Worm (Caenorhabditis elegans) whole organism, L2 larva: ENCODE measurements around the gene F33G12.6.
A peak's percentile ranks its signal among the peaks of the same experiment; 100 is the strongest.

Experiments
- C34F6.9 ChIP-seq: fragments of 150-350 bp; optimal IDR thresholded peaks from 2 replicates; lab custom pipeline; 2014; ENCODE audit warnings: missing biosample characterization, missing genetic modification characterization
- F13H6.1 ChIP-seq: sonication (generic microtip); optimal IDR thresholded peaks from 2 replicates; lab custom pipeline; 2016; ENCODE audit warnings: missing genetic modification characterization, missing compliant biosample characterization
- R02D3.7 ChIP-seq: fragments of 150-350 bp; optimal IDR thresholded peaks from 2 replicates; lab custom pipeline; 2014; ENCODE audit warnings: missing biosample characterization, missing genetic modification characterization
- Y55F3AM.14 ChIP-seq: fragments of 200-800 bp; sonication (Bioruptor generic); optimal IDR thresholded peaks from 2 replicates; lab custom pipeline; 2018; ENCODE audit warnings: mild to moderate bottlenecking, missing genetic modification characterization, missing compliant biosample characterization
- ZK546.5 ChIP-seq: sonication (generic microtip); optimal IDR thresholded peaks from 2 replicates; lab custom pipeline; 2017; ENCODE audit warnings: missing biosample characterization, missing genetic modification characterization
- alr-1 ChIP-seq: fragments of 150-350 bp; optimal IDR thresholded peaks from 2 replicates; lab custom pipeline; 2014; ENCODE audit warnings: missing biosample characterization, missing genetic modification characterization
- aly-2 ChIP-seq: fragments of 150-350 bp; optimal IDR thresholded peaks from 2 replicates; lab custom pipeline; 2014; ENCODE audit warnings: missing biosample characterization, missing genetic modification characterization
- ama-1 ChIP-seq: fragments of 150-350 bp; optimal IDR thresholded peaks from 2 replicates; lab custom pipeline; 2018; ENCODE audit warnings: inconsistent platforms
- blmp-1 ChIP-seq: sonication (generic microtip); optimal IDR thresholded peaks from 2 replicates; lab custom pipeline; 2017; ENCODE audit warnings: missing genetic modification characterization, mild to moderate bottlenecking, missing compliant biosample characterization, antibody characterized with exemption, moderate library complexity; ENCODE audit not compliant: insufficient read depth
- ceh-16 ChIP-seq: fragments of 150-350 bp; optimal IDR thresholded peaks from 2 replicates; lab custom pipeline; 2014; ENCODE audit warnings: missing biosample characterization, missing genetic modification characterization
- ceh-82 ChIP-seq: fragments of 150-350 bp; optimal IDR thresholded peaks from 2 replicates; lab custom pipeline; 2014; ENCODE audit warnings: missing biosample characterization, missing genetic modification characterization
- crh-2 ChIP-seq: sonication (generic microtip); optimal IDR thresholded peaks from 2 replicates; lab custom pipeline; 2017; ENCODE audit warnings: missing biosample characterization, missing genetic modification characterization
- dmd-4 ChIP-seq: sonication (generic microtip); optimal IDR thresholded peaks from 2 replicates; lab custom pipeline; 2017; ENCODE audit warnings: missing biosample characterization, missing genetic modification characterization
- egl-27 ChIP-seq: sonication (generic microtip); optimal IDR thresholded peaks from 3 replicates; lab custom pipeline; 2017; ENCODE audit warnings: missing biosample characterization, missing genetic modification reagents, missing genetic modification characterization
- elt-1 ChIP-seq: fragments of 150-350 bp; optimal IDR thresholded peaks from 2 replicates; lab custom pipeline; 2014; ENCODE audit warnings: missing biosample characterization, missing genetic modification characterization
- elt-3 ChIP-seq: sonication (generic microtip); optimal IDR thresholded peaks from 2 replicates; lab custom pipeline; 2017; ENCODE audit warnings: missing biosample characterization, missing genetic modification characterization
- fos-1 ChIP-seq: fragments of 150-350 bp; optimal IDR thresholded peaks from 2 replicates; lab custom pipeline; 2014; ENCODE audit warnings: missing biosample characterization, missing genetic modification characterization
- gmeb-1 ChIP-seq: fragments of 150-350 bp; optimal IDR thresholded peaks from 2 replicates; lab custom pipeline; 2014; ENCODE audit warnings: missing biosample characterization, missing genetic modification characterization
- lin-11 ChIP-seq: fragments of 150-350 bp; sonication (generic microtip); optimal IDR thresholded peaks from 2 replicates; lab custom pipeline; 2014; ENCODE audit warnings: missing biosample characterization, missing genetic modification characterization, inconsistent platforms, mixed read lengths
- lin-13 ChIP-seq: fragments of 150-350 bp; optimal IDR thresholded peaks from 2 replicates; lab custom pipeline; 2014; ENCODE audit warnings: missing biosample characterization, missing genetic modification reagents, missing genetic modification characterization
- lin-39 ChIP-seq: fragments of 150-350 bp; optimal IDR thresholded peaks from 2 replicates; lab custom pipeline; 2014; ENCODE audit warnings: missing biosample characterization, missing genetic modification reagents, missing genetic modification characterization
- lsy-2 ChIP-seq, 2 experiments: fragments of 150-350 bp in 1 of 2; sonication (generic microtip) in 1 of 2; optimal IDR thresholded peaks; 2 replicates each; lab custom pipeline; 2014 to 2017; ENCODE audit warnings: missing biosample characterization in 2 of 2, missing genetic modification characterization in 2 of 2
- mab-5 ChIP-seq: fragments of 150-350 bp; optimal IDR thresholded peaks from 2 replicates; lab custom pipeline; 2014; ENCODE audit warnings: missing biosample characterization, missing genetic modification characterization
- mbf-1 ChIP-seq: sonication (generic microtip); optimal IDR thresholded peaks from 2 replicates; lab custom pipeline; 2017; ENCODE audit warnings: missing biosample characterization, missing genetic modification characterization
- mdl-1 ChIP-seq, 2 experiments: fragments of 150-350 bp in 1 of 2; sonication (generic microtip) in 1 of 2; optimal IDR thresholded peaks; 2 replicates each; lab custom pipeline; 2017; ENCODE audit warnings: missing biosample characterization in 2 of 2, missing genetic modification characterization in 2 of 2
- nhr-10 ChIP-seq: sonication (generic microtip); optimal IDR thresholded peaks from 2 replicates; lab custom pipeline; 2017; ENCODE audit warnings: missing biosample characterization, missing genetic modification characterization
- nhr-11 ChIP-seq: fragments of 150-350 bp; optimal IDR thresholded peaks from 2 replicates; lab custom pipeline; 2014; ENCODE audit warnings: missing biosample characterization, missing genetic modification characterization
- nhr-12 ChIP-seq: fragments of 150-350 bp; optimal IDR thresholded peaks from 2 replicates; lab custom pipeline; 2014; ENCODE audit warnings: missing biosample characterization, missing genetic modification characterization
- nhr-129 ChIP-seq: fragments of 150-350 bp; optimal IDR thresholded peaks from 2 replicates; lab custom pipeline; 2014; ENCODE audit warnings: missing biosample characterization, missing genetic modification characterization
- nhr-21 ChIP-seq: fragments of 150-350 bp; optimal IDR thresholded peaks from 2 replicates; lab custom pipeline; 2014; ENCODE audit warnings: missing biosample characterization, missing genetic modification characterization
- nhr-23 ChIP-seq: fragments of 150-350 bp; optimal IDR thresholded peaks from 2 replicates; lab custom pipeline; 2014; ENCODE audit warnings: missing biosample characterization, missing genetic modification reagents, missing genetic modification characterization
- nhr-237 ChIP-seq: fragments of 150-350 bp; optimal IDR thresholded peaks from 2 replicates; lab custom pipeline; 2014; ENCODE audit warnings: missing biosample characterization, missing genetic modification characterization
- nhr-25 ChIP-seq: fragments of 150-350 bp; sonication (generic microtip); optimal IDR thresholded peaks from 3 replicates; lab custom pipeline; 2014; ENCODE audit warnings: missing biosample characterization, missing genetic modification characterization
- nhr-6 ChIP-seq: fragments of 150-350 bp; optimal IDR thresholded peaks from 2 replicates; lab custom pipeline; 2014; ENCODE audit warnings: missing biosample characterization, missing genetic modification characterization
- nhr-77 ChIP-seq: fragments of 150-350 bp; optimal IDR thresholded peaks from 2 replicates; lab custom pipeline; 2014; ENCODE audit warnings: missing biosample characterization, missing genetic modification characterization
- peb-1 ChIP-seq: fragments of 150-350 bp; optimal IDR thresholded peaks from 2 replicates; lab custom pipeline; 2014; ENCODE audit warnings: missing biosample characterization, missing genetic modification characterization
- sem-4 ChIP-seq: fragments of 150-350 bp; optimal IDR thresholded peaks from 2 replicates; lab custom pipeline; 2014; ENCODE audit warnings: missing biosample characterization, missing genetic modification reagents, missing genetic modification characterization
- skn-1 ChIP-seq: sonication (generic microtip); optimal IDR thresholded peaks from 2 replicates; lab custom pipeline; 2017; ENCODE audit warnings: missing biosample characterization, missing genetic modification characterization
- sma-3 ChIP-seq: sonication (generic microtip); optimal IDR thresholded peaks from 2 replicates; lab custom pipeline; 2016; ENCODE audit warnings: missing genetic modification reagents, missing genetic modification characterization, missing compliant biosample characterization
- sma-9 ChIP-seq, 2 experiments: fragments of 150-350 bp in 1 of 2; sonication (generic microtip) in 1 of 2; optimal IDR thresholded peaks; 2 replicates each; lab custom pipeline; 2014 to 2016; ENCODE audit warnings: missing genetic modification characterization in 2 of 2, mild to moderate bottlenecking in 1 of 2, missing biosample characterization in 1 of 2, missing compliant biosample characterization in 1 of 2, missing genetic modification reagents in 1 of 2, moderate library complexity in 1 of 2
- snpc-4 ChIP-seq: fragments of 150-350 bp; optimal IDR thresholded peaks from 2 replicates; lab custom pipeline; 2014; ENCODE audit warnings: missing biosample characterization, missing genetic modification characterization
- unc-39 ChIP-seq: fragments of 150-350 bp; optimal IDR thresholded peaks from 2 replicates; lab custom pipeline; 2014; ENCODE audit warnings: missing biosample characterization, missing genetic modification characterization
- unc-55 ChIP-seq: fragments of 150-350 bp; sonication (generic microtip); optimal IDR thresholded peaks from 3 replicates; lab custom pipeline; 2014; ENCODE audit warnings: missing biosample characterization, missing genetic modification reagents, missing genetic modification characterization
- unc-62 ChIP-seq: fragments of 150-350 bp; optimal IDR thresholded peaks from 2 replicates; lab custom pipeline; 2014; ENCODE audit warnings: missing biosample characterization, missing genetic modification reagents, missing genetic modification characterization
- zag-1 ChIP-seq: fragments of 150-350 bp; optimal IDR thresholded peaks from 2 replicates; lab custom pipeline; 2014; ENCODE audit warnings: missing biosample characterization, missing genetic modification characterization
- ztf-1 ChIP-seq: fragments of 200-800 bp; sonication (Bioruptor generic); conservative IDR thresholded peaks from 2 replicates; pipeline ENCODE4 v1.3.6; 2022; ENCODE audit warnings: missing genetic modification characterization, missing compliant biosample characterization
- ztf-11 ChIP-seq: sonication (generic microtip); optimal IDR thresholded peaks from 2 replicates; lab custom pipeline; 2017; ENCODE audit warnings: missing biosample characterization, missing genetic modification characterization
- ztf-4 ChIP-seq: fragments of 150-350 bp; optimal IDR thresholded peaks from 2 replicates; lab custom pipeline; 2014; ENCODE audit warnings: missing biosample characterization, missing genetic modification characterization

Gene F33G12.6

ce11 chrII:5060719-5061118 is 11.0 kb downstream of the F33G12.6 start, which contains the start of gene pho-12:
Gene pho-12, minus strand, starts transcription at chrII:5060819.
- TF ChIP-seq nhr-237 (tag; lab: Kevin White, UChicago) (no peak), egl-27 (tag; lab: Kevin White, UChicago) (no peak), ztf-4 (tag; lab: Kevin White, UChicago) (no peak), lin-13 (GFP tag; lab: Kevin White, UChicago) (no peak), ceh-16 (tag; lab: Kevin White, UChicago) (no peak), aly-2 (tag; lab: Kevin White, UChicago) (no peak), nhr-77 (no peak)

ce11 chrII:5061794-5062368 is 12.2 kb downstream of the F33G12.6 start, which contains the start of gene smc-5:
Gene smc-5, plus strand, starts transcription at chrII:5062125.
- TF ChIP-seq F13H6.1 (tag; lab: Kevin White, UChicago) = no peak
- TF ChIP-seq gmeb-1 (tag; lab: Kevin White, UChicago) = peak; percentile 80
- TF ChIP-seq lsy-2 (tag; optimal IDR thresholded peaks at IDR 0.05; lab: Kevin White, UChicago) = peak; percentile 50 to 88
- TF ChIP-seq elt-3 (tag; lab: Kevin White, UChicago) = no peak
- no peak for TF ChIP-seq mdl-1 (tag; optimal IDR thresholded peaks at IDR 0.05; lab: Kevin White, UChicago)
- TF ChIP-seq nhr-12 = no peak
- TF ChIP-seq sma-9 (GFP tag; optimal IDR thresholded peaks at IDR 0.05; lab: Kevin White, UChicago) = peak; percentile 62
- TF ChIP-seq sma-9 (tag; optimal IDR thresholded peaks at IDR 0.05; lab: Kevin White, UChicago) = no peak
- peak; percentile 78 for TF ChIP-seq lin-13 (GFP tag; lab: Kevin White, UChicago)
- no peak for TF ChIP-seq nhr-10 (tag; lab: Kevin White, UChicago)
- no peak for TF ChIP-seq mbf-1 (tag; lab: Kevin White, UChicago)
- no peak for TF ChIP-seq elt-1
- no peak for TF ChIP-seq ztf-11 (tag; lab: Kevin White, UChicago)
- no peak for TF ChIP-seq peb-1 (tag; lab: Kevin White, UChicago)
- no peak for TF ChIP-seq nhr-11 (tag; lab: Kevin White, UChicago)
- TF ChIP-seq ztf-4 (tag; lab: Kevin White, UChicago) = no peak
- no peak for TF ChIP-seq nhr-237 (tag; lab: Kevin White, UChicago)
- peak; percentile 77 for TF ChIP-seq crh-2
- no peak for TF ChIP-seq Y55F3AM.14 (GFP tag; lab: Kevin White, UChicago)
- TF ChIP-seq nhr-25 (tag; lab: Kevin White, UChicago) = no peak
- TF ChIP-seq ztf-1 (GFP tag; lab: Robert Waterston, UW) = no peak
- TF ChIP-seq snpc-4 (tag; lab: Kevin White, UChicago) = peak; percentile 82
- TF ChIP-seq nhr-21 (tag; lab: Kevin White, UChicago) = peak; percentile 28
- TF ChIP-seq R02D3.7 (tag; lab: Kevin White, UChicago) = no peak
- TF ChIP-seq ZK546.5 (tag; lab: Kevin White, UChicago) = no peak
- TF ChIP-seq unc-39 (tag; lab: Kevin White, UChicago) = no peak
- no peak for TF ChIP-seq zag-1 (tag; lab: Kevin White, UChicago)
- TF ChIP-seq nhr-77 = no peak
- no peak for TF ChIP-seq alr-1 (tag; lab: Kevin White, UChicago)
- TF ChIP-seq ama-1 (lab: Kevin White, UChicago) = no peak
- TF ChIP-seq nhr-6 (tag; lab: Kevin White, UChicago) = no peak
- TF ChIP-seq dmd-4 (tag; lab: Kevin White, UChicago) = no peak
- TF ChIP-seq fos-1 = peak; percentile 40
- peak; percentile 69 for TF ChIP-seq sma-3 (GFP tag; lab: Kevin White, UChicago)
- peak; percentile 10 for TF ChIP-seq lin-11
- no peak for TF ChIP-seq nhr-23 (tag; lab: Kevin White, UChicago)
- TF ChIP-seq C34F6.9 (tag; lab: Kevin White, UChicago) = peak; percentile 83
- no peak for TF ChIP-seq lin-39 (tag; lab: Kevin White, UChicago)
- no peak for TF ChIP-seq aly-2 (tag; lab: Kevin White, UChicago)
- no peak for TF ChIP-seq skn-1
- TF ChIP-seq unc-55 (GFP tag; lab: Kevin White, UChicago) = peak; percentile 94
- TF ChIP-seq unc-62 (GFP tag; lab: Kevin White, UChicago) = no peak
- TF ChIP-seq ceh-82 = no peak
- peak; percentile 9 for TF ChIP-seq blmp-1 (tag; lab: Kevin White, UChicago)
- TF ChIP-seq sem-4 (tag; lab: Kevin White, UChicago) = no peak
- TF ChIP-seq ceh-16 (tag; lab: Kevin White, UChicago) = no peak
- peak; percentile 78 for TF ChIP-seq nhr-129
- TF ChIP-seq mab-5 (tag; lab: Kevin White, UChicago) = no peak
- no peak for TF ChIP-seq egl-27 (tag; lab: Kevin White, UChicago)
